Worm (Caenorhabditis elegans) whole organism, L3 larva: ENCODE data around the gene srw-38.

Experiments
- R02D3.7 ChIP-seq: fragments of 150-350 bp; optimal IDR thresholded peaks from 2 replicates; lab custom pipeline; 2014; ENCODE audit warnings: missing biosample characterization, missing genetic modification characterization
- ZK546.5 ChIP-seq: sonication (generic microtip); optimal IDR thresholded peaks from 2 replicates; lab custom pipeline; 2017; ENCODE audit warnings: missing biosample characterization, missing genetic modification characterization
- aly-2 ChIP-seq: fragments of 150-350 bp; optimal IDR thresholded peaks from 2 replicates; lab custom pipeline; 2014; ENCODE audit warnings: missing biosample characterization, missing genetic modification characterization
- ceh-16 ChIP-seq: sonication (generic microtip); optimal IDR thresholded peaks from 2 replicates; lab custom pipeline; 2017; ENCODE audit warnings: missing biosample characterization, missing genetic modification characterization
- ceh-28 ChIP-seq: fragments of 150-350 bp; optimal IDR thresholded peaks from 2 replicates; lab custom pipeline; 2014; ENCODE audit warnings: missing biosample characterization, missing genetic modification reagents, missing genetic modification characterization
- ceh-82 ChIP-seq: fragments of 150-350 bp; optimal IDR thresholded peaks from 2 replicates; lab custom pipeline; 2014; ENCODE audit warnings: missing biosample characterization, missing genetic modification characterization
- eor-1 ChIP-seq, 2 experiments: fragments of 150-350 bp; optimal IDR thresholded peaks; 2 replicates each; lab custom pipeline; 2014 to 2018; ENCODE audit warnings: missing biosample characterization in 2 of 2, missing genetic modification characterization in 2 of 2
- fkh-10 ChIP-seq: sonication (generic microtip); optimal IDR thresholded peaks from 2 replicates; lab custom pipeline; 2017; ENCODE audit warnings: missing biosample characterization, missing genetic modification reagents, missing genetic modification characterization
- fos-1 ChIP-seq: fragments of 150-350 bp; optimal IDR thresholded peaks from 2 replicates; lab custom pipeline; 2014; ENCODE audit warnings: missing biosample characterization, missing genetic modification characterization
- hmg-11 ChIP-seq: sonication (generic microtip); optimal IDR thresholded peaks from 2 replicates; lab custom pipeline; 2016; ENCODE audit warnings: missing genetic modification characterization, missing compliant biosample characterization
- jun-1 ChIP-seq: fragments of 150-350 bp; optimal IDR thresholded peaks from 2 replicates; lab custom pipeline; 2014; ENCODE audit warnings: missing biosample characterization, missing genetic modification reagents, missing genetic modification characterization
- lin-15B ChIP-seq: fragments of 150-350 bp; optimal IDR thresholded peaks from 2 replicates; lab custom pipeline; 2014; ENCODE audit warnings: missing biosample characterization, missing genetic modification characterization
- lsy-12 ChIP-seq: sonication (generic microtip); optimal IDR thresholded peaks from 2 replicates; lab custom pipeline; 2016; ENCODE audit warnings: mild to moderate bottlenecking, missing genetic modification characterization, missing compliant biosample characterization
- mml-1 ChIP-seq: fragments of 150-350 bp; sonication (generic microtip); optimal IDR thresholded peaks from 3 replicates; lab custom pipeline; 2014; ENCODE audit warnings: missing biosample characterization, missing genetic modification characterization
- nhr-11 ChIP-seq: fragments of 150-350 bp; optimal IDR thresholded peaks from 2 replicates; lab custom pipeline; 2014; ENCODE audit warnings: missing biosample characterization, missing genetic modification characterization
- nhr-23 ChIP-seq: fragments of 150-350 bp; optimal IDR thresholded peaks from 2 replicates; lab custom pipeline; 2014; ENCODE audit warnings: missing biosample characterization, missing genetic modification reagents, missing genetic modification characterization
- nhr-237 ChIP-seq: fragments of 150-350 bp; optimal IDR thresholded peaks from 2 replicates; lab custom pipeline; 2014; ENCODE audit warnings: missing biosample characterization, missing genetic modification characterization
- nhr-25 ChIP-seq: sonication (generic microtip); optimal IDR thresholded peaks from 2 replicates; lab custom pipeline; 2017; ENCODE audit warnings: missing biosample characterization, missing genetic modification characterization
- nhr-28 ChIP-seq: fragments of 150-350 bp; optimal IDR thresholded peaks from 2 replicates; lab custom pipeline; 2014; ENCODE audit warnings: missing biosample characterization, missing genetic modification characterization
- nhr-43 ChIP-seq: sonication (generic microtip); optimal IDR thresholded peaks from 2 replicates; lab custom pipeline; 2016; ENCODE audit warnings: mild to moderate bottlenecking, missing genetic modification characterization, missing compliant biosample characterization; ENCODE audit not compliant: poor library complexity, severe bottlenecking
- nhr-67 ChIP-seq: fragments of 150-350 bp; optimal IDR thresholded peaks from 2 replicates; lab custom pipeline; 2014; ENCODE audit warnings: missing biosample characterization, missing genetic modification characterization
- nhr-76 ChIP-seq: fragments of 150-350 bp; sonication (generic microtip); optimal IDR thresholded peaks from 5 replicates; lab custom pipeline; 2014; ENCODE audit warnings: missing biosample characterization, missing genetic modification characterization
- nhr-77 ChIP-seq: fragments of 150-350 bp; optimal IDR thresholded peaks from 2 replicates; lab custom pipeline; 2014; ENCODE audit warnings: missing biosample characterization, missing genetic modification characterization
- pha-4 ChIP-seq: fragments of 150-350 bp; optimal IDR thresholded peaks from 2 replicates; lab custom pipeline; 2014; ENCODE audit warnings: missing biosample characterization, missing genetic modification reagents, missing genetic modification characterization
- pqm-1 ChIP-seq: fragments of 150-350 bp; optimal IDR thresholded peaks from 2 replicates; lab custom pipeline; 2017; ENCODE audit warnings: missing biosample characterization, missing genetic modification characterization, inconsistent platforms
- sea-2 ChIP-seq: fragments of 150-350 bp; sonication (generic microtip); optimal IDR thresholded peaks from 4 replicates; lab custom pipeline; 2014; ENCODE audit warnings: missing biosample characterization, missing genetic modification reagents, missing genetic modification characterization
- skn-1 ChIP-seq: fragments of 150-350 bp; optimal IDR thresholded peaks from 2 replicates; lab custom pipeline; 2014; ENCODE audit warnings: missing biosample characterization, missing genetic modification characterization
- snpc-4 ChIP-seq: fragments of 150-350 bp; optimal IDR thresholded peaks from 2 replicates; lab custom pipeline; 2014; ENCODE audit warnings: missing biosample characterization, missing genetic modification characterization
- tbx-2 ChIP-seq: sonication (generic microtip); optimal IDR thresholded peaks from 2 replicates; lab custom pipeline; 2016; ENCODE audit warnings: mild to moderate bottlenecking, missing genetic modification characterization, missing compliant biosample characterization
- unc-39 ChIP-seq: sonication (generic microtip); optimal IDR thresholded peaks from 4 replicates; lab custom pipeline; 2017; ENCODE audit warnings: missing biosample characterization, missing genetic modification characterization
- unc-62 ChIP-seq: fragments of 150-350 bp; sonication (generic microtip); optimal IDR thresholded peaks from 4 replicates; lab custom pipeline; 2014; ENCODE audit warnings: missing biosample characterization, missing genetic modification reagents, missing genetic modification characterization
- zag-1 ChIP-seq: fragments of 150-350 bp; optimal IDR thresholded peaks from 2 replicates; lab custom pipeline; 2014; ENCODE audit warnings: missing biosample characterization, missing genetic modification characterization
- ztf-11 ChIP-seq: fragments of 150-350 bp; optimal IDR thresholded peaks from 2 replicates; lab custom pipeline; 2014; ENCODE audit warnings: missing biosample characterization, missing genetic modification characterization
- ztf-4 ChIP-seq: fragments of 150-350 bp; optimal IDR thresholded peaks from 2 replicates; lab custom pipeline; 2014; ENCODE audit warnings: missing biosample characterization, missing genetic modification characterization

srw-38 gene

ce11 chrV:19853610-19854009 is 17.4 kb downstream of the srw-38 start:
- TF ChIP-seq nhr-67 = no peak
- no peak for TF ChIP-seq snpc-4
- no peak for TF ChIP-seq eor-1 (tag; optimal IDR thresholded peaks at IDR 0.05; lab: Kevin White, UChicago)
- TF ChIP-seq nhr-25 (tag; lab: Kevin White, UChicago) = no peak
- no peak for TF ChIP-seq sea-2 (GFP tag; lab: Kevin White, UChicago)
- no peak for TF ChIP-seq unc-39

DNA sequence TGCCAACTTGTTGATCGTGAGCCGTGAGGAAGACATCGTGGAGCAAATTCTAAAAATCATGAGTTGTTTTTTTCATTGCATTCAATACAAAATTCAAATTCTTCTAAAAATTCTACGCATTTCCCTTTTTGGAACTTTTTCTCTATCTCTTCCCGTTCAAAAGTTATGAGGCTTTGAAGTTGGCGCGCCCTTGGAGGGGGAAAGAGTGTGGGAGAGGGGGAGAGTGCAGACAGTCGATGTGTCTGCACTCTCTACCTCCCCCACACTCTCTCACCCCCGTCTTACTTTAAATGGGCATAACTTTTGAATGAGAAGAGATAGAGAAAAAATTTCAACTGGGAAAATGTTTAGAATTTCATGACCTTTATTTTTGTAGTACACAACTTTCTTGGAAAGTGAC is 20.1 kb downstream of the srw-38 start:
- TF ChIP-seq unc-39 = no peak
- no peak for TF ChIP-seq eor-1 (tag; optimal IDR thresholded peaks at IDR 0.05; lab: Kevin White, UChicago)
- no peak for TF ChIP-seq aly-2
- no peak for TF ChIP-seq tbx-2 (tag; lab: Kevin White, UChicago)
- TF ChIP-seq unc-62 (GFP tag; lab: Kevin White, UChicago) = no peak
- no peak for TF ChIP-seq fos-1 (tag; lab: Kevin White, UChicago)
- no peak for TF ChIP-seq zag-1 (tag; lab: Kevin White, UChicago)
- TF ChIP-seq nhr-43 (tag; lab: Kevin White, UChicago) = no peak
- no peak for TF ChIP-seq nhr-25 (tag; lab: Kevin White, UChicago)
- no peak for TF ChIP-seq ztf-4 (tag; lab: Kevin White, UChicago)
- TF ChIP-seq ceh-82 (tag; lab: Kevin White, UChicago) = no peak

DNA sequence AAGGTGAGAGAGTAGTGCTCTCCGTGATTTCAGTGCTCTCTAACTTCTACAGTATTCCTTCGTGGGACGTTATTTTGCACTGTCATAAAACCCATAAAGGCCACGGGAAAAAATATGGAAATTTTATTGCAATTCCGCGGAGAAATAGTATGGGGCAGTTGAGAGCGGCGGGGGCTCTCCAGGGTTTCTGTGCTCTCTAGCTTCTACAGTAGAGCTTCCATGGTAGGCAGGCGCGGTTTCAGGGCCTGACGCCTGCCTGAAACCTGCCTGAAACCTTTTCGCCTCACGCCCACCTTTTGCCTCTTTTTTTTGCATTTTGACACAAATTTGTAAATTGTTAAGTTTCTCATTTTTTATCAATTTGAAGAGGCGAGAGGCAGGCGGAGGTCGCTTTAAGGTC is 20.7 kb downstream of the srw-38 start:
- TF ChIP-seq jun-1 (tag; lab: Kevin White, UChicago) (no peak), zag-1 (tag; lab: Kevin White, UChicago) (no peak), mml-1 (tag; lab: Kevin White, UChicago) (no peak), nhr-11 (tag; lab: Kevin White, UChicago) (no peak), ceh-16 (tag; lab: Kevin White, UChicago) (no peak), lin-15B (no peak), lsy-12 (tag; lab: Kevin White, UChicago) (no peak), pha-4 (tag; lab: Kevin White, UChicago) (no peak), ztf-4 (tag; lab: Kevin White, UChicago) (no peak), nhr-76 (tag; lab: Kevin White, UChicago) (no peak), nhr-77 (tag; lab: Kevin White, UChicago) (no peak), nhr-23 (tag; lab: Kevin White, UChicago) (no peak), nhr-237 (tag; lab: Kevin White, UChicago) (no peak), snpc-4 (no peak)

DNA sequence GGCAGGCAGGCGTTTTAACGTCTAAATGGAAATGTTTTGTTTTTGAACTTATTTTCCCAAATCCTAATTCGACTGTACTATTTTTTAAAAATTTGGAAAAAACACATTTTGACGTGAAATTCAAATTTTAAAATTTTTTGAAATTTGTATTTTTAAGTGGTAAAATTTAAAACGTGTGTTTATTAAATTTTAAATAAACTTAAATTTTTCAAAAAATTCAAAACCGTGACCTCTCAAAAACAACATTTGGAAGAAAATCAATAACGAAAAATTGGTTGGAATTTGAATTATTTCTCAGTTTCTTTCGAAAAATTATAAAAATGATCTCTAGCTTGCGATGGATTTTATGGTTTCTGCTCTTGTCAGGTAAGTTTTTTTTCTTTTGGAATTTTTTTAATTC is 21.1 kb downstream of the srw-38 start, which contains the start of gene Y116F11B.8:
Gene Y116F11B.8, plus strand, starts transcription at position 301 of the 400 bp plus-strand sequence.
- no peak for TF ChIP-seq unc-62 (GFP tag; lab: Kevin White, UChicago)
- TF ChIP-seq, all 47 proteins: peak for 0

DNA sequence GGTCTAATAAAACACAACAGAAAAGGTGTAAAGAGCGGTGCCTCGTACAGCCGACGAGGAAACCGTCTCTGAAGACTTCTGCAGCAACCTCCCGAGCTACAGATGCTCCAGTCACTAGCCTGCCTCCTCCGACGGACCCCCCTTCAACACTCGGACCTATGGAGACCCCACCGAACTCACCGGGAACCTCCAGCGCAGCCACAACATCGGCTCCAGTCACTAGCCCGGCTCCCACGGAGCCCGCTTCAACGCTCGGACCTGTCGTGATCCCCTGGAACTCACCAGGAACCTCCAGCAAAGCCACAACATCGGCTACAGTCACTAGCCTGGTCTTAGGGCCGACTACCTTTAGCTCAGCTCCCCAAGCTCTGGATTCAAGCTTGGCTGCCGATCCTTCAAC is 24.0 kb downstream of the srw-38 start:
- TF ChIP-seq jun-1 (tag; lab: Kevin White, UChicago) = no peak
- TF ChIP-seq ZK546.5 (tag; lab: Kevin White, UChicago) = no peak
- no peak for TF ChIP-seq nhr-237 (tag; lab: Kevin White, UChicago)
- TF ChIP-seq R02D3.7 (tag; lab: Kevin White, UChicago) = no peak
- no peak for TF ChIP-seq aly-2
- no peak for TF ChIP-seq ztf-11 (tag; lab: Kevin White, UChicago)
- TF ChIP-seq ceh-28 (tag; lab: Kevin White, UChicago) = no peak
- TF ChIP-seq sea-2 (GFP tag; lab: Kevin White, UChicago) = no peak
- no peak for TF ChIP-seq unc-39
- TF ChIP-seq nhr-28 = no peak
- TF ChIP-seq ceh-82 (tag; lab: Kevin White, UChicago) = no peak
- no peak for TF ChIP-seq pqm-1 (tag; lab: Kevin White, UChicago)
- no peak for TF ChIP-seq skn-1 (tag; lab: Kevin White, UChicago)
- TF ChIP-seq fkh-10 = no peak
- TF ChIP-seq lsy-12 (tag; lab: Kevin White, UChicago) = no peak
- no peak for TF ChIP-seq tbx-2 (tag; lab: Kevin White, UChicago)
- no peak for TF ChIP-seq zag-1 (tag; lab: Kevin White, UChicago)
- no peak for TF ChIP-seq hmg-11 (tag; lab: Kevin White, UChicago)
- TF ChIP-seq, all 47 proteins: peak for 0
